Fruit fly (Drosophila melanogaster) whole organism, embryonic: ENCODE data around the gene CG34286.

Source experiments
- Asciz ChIP-seq: fragments of 200-800 bp; sonication (Bioruptor generic); optimal IDR thresholded peaks from 2 replicates; lab custom pipeline; 2017; ENCODE audit warnings: missing biosample characterization, mild to moderate bottlenecking, missing genetic modification characterization, missing genetic modification reagents
- Atf3 ChIP-seq: fragments of 200-800 bp; sonication (Bioruptor generic); optimal IDR thresholded peaks from 3 replicates; lab custom pipeline; 2016; ENCODE audit warnings: missing biosample characterization, missing genetic modification characterization
- CG10462 ChIP-seq: fragments of 200-800 bp; sonication (Bioruptor generic); optimal IDR thresholded peaks from 2 replicates; lab custom pipeline; 2016; ENCODE audit warnings: missing biosample characterization, missing genetic modification characterization
- CG13894 ChIP-seq: fragments of 200-800 bp; sonication (Bioruptor generic); optimal IDR thresholded peaks from 3 replicates; lab custom pipeline; 2018; ENCODE audit warnings: missing biosample characterization, mild to moderate bottlenecking, missing genetic modification characterization, moderate library complexity
- CG16779 ChIP-seq: fragments of 200-800 bp; sonication (Bioruptor generic); IDR thresholded peaks from 2 replicates; pipeline ENCODE4 v1.3.6; 2022; ENCODE audit warnings: missing biosample characterization, missing genetic modification characterization
- CG2120 ChIP-seq: fragments of 200-800 bp; sonication (Bioruptor generic); optimal IDR thresholded peaks from 3 replicates; lab custom pipeline; 2016; ENCODE audit warnings: missing biosample characterization, missing genetic modification characterization
- Eip74EF ChIP-seq, 2 experiments: fragments of 200-800 bp in 1 of 2; fragments of >200 bp in 1 of 2; sonication (Bioruptor generic) in 1 of 2; optimal IDR thresholded peaks; 2 replicates each; lab custom pipeline; 2017 to 2019; ENCODE audit warnings: missing biosample characterization in 2 of 2, missing genetic modification characterization in 2 of 2, mild to moderate bottlenecking in 1 of 2, moderate library complexity in 1 of 2
- Spps ChIP-seq: fragments of 200-800 bp; sonication (Bioruptor generic); optimal IDR thresholded peaks from 2 replicates; lab custom pipeline; 2018; ENCODE audit warnings: missing biosample characterization, mild to moderate bottlenecking, missing genetic modification characterization
- amos ChIP-seq: fragments of 200-800 bp; sonication (Bioruptor generic); IDR thresholded peaks from 2 replicates; pipeline ENCODE4 v1.3.6; 2022; ENCODE audit warnings: missing biosample characterization, missing genetic modification characterization; ENCODE audit not compliant: partially characterized antibody
- bigmax ChIP-seq: fragments of 200-800 bp; sonication (Bioruptor generic); optimal IDR thresholded peaks from 2 replicates; lab custom pipeline; 2018; ENCODE audit warnings: missing biosample characterization, mild to moderate bottlenecking, missing genetic modification characterization
- bowl ChIP-seq: fragments of 200-800 bp; sonication (Bioruptor generic); IDR thresholded peaks from 2 replicates; pipeline ENCODE4 v1.3.6; 2022; ENCODE audit warnings: missing biosample characterization, missing genetic modification characterization
- ewg ChIP-seq: fragments of 200-800 bp; sonication (Bioruptor generic); optimal IDR thresholded peaks from 3 replicates; lab custom pipeline; 2017; ENCODE audit warnings: mild to moderate bottlenecking, missing biosample characterization, missing genetic modification reagents, missing genetic modification characterization
- sisA ChIP-seq: fragments of 200-800 bp; sonication (Bioruptor generic); IDR thresholded peaks from 2 replicates; pipeline ENCODE4 v1.3.6; 2022; ENCODE audit warnings: missing biosample characterization, missing genetic modification characterization
- zfh1 ChIP-seq: fragments of 200-800 bp; sonication (Bioruptor generic); IDR thresholded peaks from 3 replicates; pipeline ENCODE4 v1.3.6; 2022; ENCODE audit warnings: missing biosample characterization, missing genetic modification characterization

Gene CG34286

DNA sequence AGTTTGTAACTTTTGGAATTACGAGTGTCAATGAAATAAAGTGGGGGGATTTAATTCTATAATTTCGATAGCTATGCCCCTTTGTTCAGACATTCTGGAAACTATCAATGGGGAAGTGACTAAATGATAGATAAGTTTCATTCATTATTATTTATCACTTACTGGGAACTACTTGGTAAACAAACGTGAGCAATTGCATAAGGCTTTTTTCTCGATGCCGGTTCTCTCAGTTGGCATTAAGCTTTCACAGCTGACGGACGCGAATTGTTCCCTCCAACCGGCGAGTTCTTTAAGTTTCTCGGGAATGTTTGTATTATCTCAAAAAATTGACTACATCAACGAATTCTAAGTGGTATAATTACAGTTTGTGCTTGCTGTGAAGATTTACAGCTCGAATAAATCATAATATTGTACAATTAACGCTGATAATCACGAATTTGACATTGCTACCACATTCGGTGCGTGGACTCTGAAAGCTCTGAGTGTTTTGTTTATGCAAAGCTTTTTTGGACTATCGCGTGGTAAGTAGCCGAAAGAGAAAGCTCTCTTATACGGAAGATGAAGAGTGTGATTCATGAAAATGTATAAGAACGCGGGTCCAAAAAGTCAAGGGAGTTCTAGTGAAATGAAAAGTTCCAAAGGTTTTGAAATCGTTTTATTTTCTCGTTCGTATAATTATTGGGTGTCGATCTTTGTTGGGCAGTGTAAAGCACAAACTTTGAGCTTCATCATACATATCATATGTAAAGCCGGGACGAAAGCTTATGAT lies 44.3 kb downstream of the CG34286 start, which contains the start of gene Naam (continued):
- TF ChIP-seq Spps (tag; lab: Kevin White, UChicago) (no peak), CG10462 (peak; percentile 51), bigmax (no peak), amos (no peak), Asciz (GFP tag; lab: Kevin White, UChicago) (peak; percentile 72), CG16779 (GFP tag; lab: Robert Waterston, UW) (peak; percentile 89), Eip74EF (GFP tag; optimal IDR thresholded peaks at IDR 0.05; lab: Kevin White, UChicago) (peak in 1 of 2 experiments; percentile 55), zfh1 (GFP tag; lab: Robert Waterston, UW) (peak; percentile 72; the same call in 1 of the 3 replicates), CG2120 (peak; percentile 94), Atf3 (GFP tag; lab: Kevin White, UChicago) (peak; percentile 30), ewg (GFP tag; lab: Kevin White, UChicago) (peak; percentile 51), CG13894 (tag; lab: Kevin White, UChicago) (peak; percentile 73), sisA (GFP tag; lab: Robert Waterston, UW) (peak; percentile 58), bowl (GFP tag; lab: Robert Waterston, UW) (peak; percentile 36; the same call in 1 of the 2 replicates)
